Fruit fly (Drosophila melanogaster): ENCODE measurements around the gene CG12986.

Gene CG12986

DNA sequence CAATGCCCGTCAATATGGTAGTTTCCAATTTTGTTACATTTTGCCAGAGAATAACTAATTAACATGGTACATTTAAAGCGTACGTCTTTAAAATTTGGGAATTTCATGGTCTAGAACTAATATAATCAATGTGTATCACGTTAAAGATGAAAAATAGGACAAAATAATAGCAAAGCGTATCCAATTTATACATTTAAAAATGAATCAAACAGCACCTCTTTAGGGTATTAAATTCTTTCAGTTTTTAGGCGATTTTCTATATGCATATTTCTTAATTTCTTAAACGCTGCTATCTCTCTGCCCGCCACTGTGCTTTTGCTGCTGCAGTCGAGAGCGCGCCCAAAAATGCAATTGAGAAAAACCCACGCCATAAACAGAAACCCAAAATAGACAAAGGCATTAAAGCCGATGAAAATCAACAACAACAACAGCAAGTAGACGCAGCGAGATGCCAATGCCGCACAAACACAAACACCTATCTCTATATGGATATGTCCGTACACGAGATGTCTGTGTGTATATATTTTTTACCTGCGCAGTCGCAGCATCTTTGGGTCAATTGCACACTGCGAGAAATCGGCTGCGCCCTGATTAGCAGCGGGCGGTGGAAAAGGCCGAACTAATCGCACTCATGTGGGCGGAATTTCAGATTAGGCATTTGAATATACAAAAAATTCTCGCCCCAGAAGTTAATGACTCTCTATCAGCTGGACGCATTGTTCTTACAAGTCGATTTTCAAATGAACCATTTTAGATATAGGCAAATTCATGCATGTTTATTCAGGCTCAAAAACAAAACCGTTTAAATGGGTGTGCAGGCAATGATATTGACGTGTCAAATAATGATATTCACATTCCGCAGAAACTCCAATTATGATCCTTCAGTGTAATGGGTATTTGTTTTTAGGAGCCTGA lies 9.9 kb upstream of the CG12986 start (continued):
- TF ChIP-seq Blimp-1 (GFP tag; optimal IDR thresholded peaks at IDR 0.05), result peak; percentile 50
- no peak for TF ChIP-seq btn (GFP tag; optimal IDR thresholded peaks at IDR 0.05)
- peak; percentile 44 for TF ChIP-seq chn (GFP tag; optimal IDR thresholded peaks at IDR 0.05)
- TF ChIP-seq gsb-n (tag; optimal IDR thresholded peaks at IDR 0.05), result peak; percentile 63
- peak in 1 of 2 experiments; percentile 71 for TF ChIP-seq Eip74EF (GFP tag; optimal IDR thresholded peaks at IDR 0.05)
- no peak for TF ChIP-seq ken (GFP tag; IDR thresholded peaks at IDR 0.05)
- peak; percentile 84 for TF ChIP-seq Oli (tag; optimal IDR thresholded peaks at IDR 0.05)
- TF ChIP-seq ATbp (GFP tag; optimal IDR thresholded peaks at IDR 0.05), result peak; percentile 65
- TF ChIP-seq Xbp1 (GFP tag; optimal IDR thresholded peaks at IDR 0.05), result peak; percentile 37
- TF ChIP-seq CG2678 (tag; optimal IDR thresholded peaks at IDR 0.05), result peak; percentile 78
- TF ChIP-seq zf30C (GFP tag; optimal IDR thresholded peaks at IDR 0.05), result peak; percentile 96
- no peak for TF ChIP-seq cato (GFP tag; optimal IDR thresholded peaks at IDR 0.05; ENCODE audit: borderline replicate concordance)
- peak; percentile 14 for TF ChIP-seq CG10462 (GFP tag; optimal IDR thresholded peaks at IDR 0.05)
- peak; percentile 28 for TF ChIP-seq Mes4 (GFP tag; optimal IDR thresholded peaks at IDR 0.05)
- peak; percentile 15 for TF ChIP-seq Jarid2 (GFP tag; optimal IDR thresholded peaks at IDR 0.05)
- TF ChIP-seq CG17361 (GFP tag; IDR thresholded peaks at IDR 0.05), result peak; percentile 89
- peak; percentile 60 for TF ChIP-seq CG17385 (GFP tag; optimal IDR thresholded peaks at IDR 0.05)
- TF ChIP-seq CG17829 (tag; optimal IDR thresholded peaks at IDR 0.05), result peak; percentile 84
- peak; percentile 63 for TF ChIP-seq nerfin-1 (tag; optimal IDR thresholded peaks at IDR 0.05)
- TF ChIP-seq Lim3 (GFP tag; IDR thresholded peaks at IDR 0.05), result no peak
- TF ChIP-seq lov (optimal IDR thresholded peaks at IDR 0.05), result no peak
- 0 out of 3 replicates have a peak, but pooled peaks have one; percentile 31 for TF ChIP-seq lov (GFP tag; IDR thresholded peaks at IDR 0.05)
- TF ChIP-seq PHDP (tag; optimal IDR thresholded peaks at IDR 0.05), result peak; percentile 48
- TF ChIP-seq H15 (GFP tag; IDR thresholded peaks at IDR 0.05), result no peak
- TF ChIP-seq CG7271 (tag; optimal IDR thresholded peaks at IDR 0.05), result peak; percentile 61
- peak; percentile 90 for TF ChIP-seq sens (GFP tag)
- peak; percentile 14; the same call in 1 of the 2 replicates for TF ChIP-seq seq (GFP tag; IDR thresholded peaks at IDR 0.05)
- TF ChIP-seq sqz (GFP tag; optimal IDR thresholded peaks at IDR 0.05), result peak; percentile 64
- peak; percentile 34 for TF ChIP-seq CG18619 (GFP tag; optimal IDR thresholded peaks at IDR 0.05)
- peak; percentile 6 for TF ChIP-seq CG18764 (GFP tag; optimal IDR thresholded peaks at IDR 0.05)
- peak; percentile 29 for TF ChIP-seq Six4 (GFP tag; optimal IDR thresholded peaks at IDR 0.05)
- no peak; the same call in 3 of the 4 replicates for TF ChIP-seq Gug (GFP tag; IDR thresholded peaks at IDR 0.05)
- TF ChIP-seq CG5180 (GFP tag; optimal IDR thresholded peaks at IDR 0.05), result peak; percentile 62
- TF ChIP-seq Camta (GFP tag; optimal IDR thresholded peaks at IDR 0.05), result peak; percentile 52
- TF ChIP-seq wdn (GFP tag; IDR thresholded peaks at IDR 0.05), result no peak
- TF ChIP-seq CG18262 (tag; optimal IDR thresholded peaks at IDR 0.05), result peak; percentile 91
- TF ChIP-seq CG34422 (GFP tag; IDR thresholded peaks at IDR 0.05), result 0 out of 3 replicates have a peak, but pooled peaks have one; percentile 17
- TF ChIP-seq CG9215 (GFP tag; IDR thresholded peaks at IDR 0.05), result no peak
- no peak for TF ChIP-seq Dll (GFP tag; IDR thresholded peaks at IDR 0.05; ENCODE audit: partially characterized antibody)
- peak; percentile 10 for TF ChIP-seq kay (GFP tag; optimal IDR thresholded peaks at IDR 0.05)
- peak; percentile 21 for TF ChIP-seq Usf (GFP tag; optimal IDR thresholded peaks at IDR 0.05)
- peak; percentile 88 for TF ChIP-seq CG2712 (tag; optimal IDR thresholded peaks at IDR 0.05)
- TF ChIP-seq CG11093 (GFP tag; IDR thresholded peaks at IDR 0.05), result no peak
- peak; percentile 73 for TF ChIP-seq gcm (GFP tag; optimal IDR thresholded peaks at IDR 0.05)
- TF ChIP-seq CG34224 (GFP tag; IDR thresholded peaks at IDR 0.05; ENCODE audit: partially characterized antibody), result no peak
- peak; percentile 65 for TF ChIP-seq croc (GFP tag; conservative IDR thresholded peaks at IDR 0.05)
- TF ChIP-seq CG7556 (GFP tag; optimal IDR thresholded peaks at IDR 0.05), result peak; percentile 67
- peak; percentile 29 for TF ChIP-seq CG8281 (tag; optimal IDR thresholded peaks at IDR 0.05)
